Worm (Caenorhabditis elegans) whole organism, mixed stage, embryonic: ENCODE measurements around the gene F19D8.2.

ENCODE experiments used
- mep-1 ChIP-seq: fragments of 150-350 bp; optimal IDR thresholded peaks from 2 replicates; lab custom pipeline; 2017; ENCODE audit warnings: missing biosample characterization, missing genetic modification reagents, missing genetic modification characterization, inconsistent platforms
- nhr-28 ChIP-seq: fragments of 150-350 bp; optimal IDR thresholded peaks from 2 replicates; lab custom pipeline; 2014; ENCODE audit warnings: missing biosample characterization, missing genetic modification characterization
- nhr-76 ChIP-seq: sonication (generic microtip); optimal IDR thresholded peaks from 2 replicates; lab custom pipeline; 2017; ENCODE audit warnings: missing biosample characterization, missing genetic modification characterization
- snpc-4 ChIP-seq: fragments of 150-350 bp; optimal IDR thresholded peaks from 2 replicates; lab custom pipeline; 2014; ENCODE audit warnings: missing biosample characterization, missing genetic modification characterization

DNA sequence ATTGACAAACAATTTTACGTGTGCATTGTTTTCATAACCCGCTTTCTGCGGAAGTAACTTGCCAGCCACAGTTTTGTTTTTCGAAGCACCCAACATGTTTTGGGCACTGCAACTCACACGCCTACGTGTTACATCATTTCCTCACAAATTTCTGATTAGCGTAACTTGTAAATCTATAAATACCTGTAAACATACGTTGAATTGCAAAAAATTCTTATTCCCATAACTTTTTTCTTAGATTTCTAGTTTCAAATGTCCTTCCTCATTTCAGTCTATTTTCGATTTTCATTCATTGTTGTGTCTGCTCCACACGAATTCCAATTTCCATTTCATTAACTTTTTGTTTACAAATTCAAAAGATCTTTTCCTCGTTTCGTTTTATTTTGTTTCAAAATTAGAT lies 6.1 kb downstream of the F19D8.2 start:
- TF ChIP-seq mep-1 (no peak), snpc-4 (tag; lab: Kevin White, UChicago) (no peak), nhr-28 (tag; lab: Kevin White, UChicago) (no peak), nhr-76 (tag; lab: Kevin White, UChicago) (no peak)
